Worm (Caenorhabditis elegans) whole organism, L4/young adult: ENCODE measurements around the gene dpy-30.

ENCODE experiments used
- W03F9.2 ChIP-seq: fragments of 150-350 bp; optimal IDR thresholded peaks from 2 replicates; lab custom pipeline; 2014; ENCODE audit warnings: missing biosample characterization, missing genetic modification characterization
- dao-5 ChIP-seq: sonication (generic microtip); optimal IDR thresholded peaks from 2 replicates; lab custom pipeline; 2016; ENCODE audit warnings: missing genotype, missing genetic modification characterization, moderate library complexity, missing compliant biosample characterization
- him-1 ChIP-seq: sonication (generic microtip); optimal IDR thresholded peaks from 2 replicates; lab custom pipeline; 2016; ENCODE audit warnings: missing genotype, missing genetic modification reagents, missing genetic modification characterization, missing compliant biosample characterization

Gene dpy-30

DNA sequence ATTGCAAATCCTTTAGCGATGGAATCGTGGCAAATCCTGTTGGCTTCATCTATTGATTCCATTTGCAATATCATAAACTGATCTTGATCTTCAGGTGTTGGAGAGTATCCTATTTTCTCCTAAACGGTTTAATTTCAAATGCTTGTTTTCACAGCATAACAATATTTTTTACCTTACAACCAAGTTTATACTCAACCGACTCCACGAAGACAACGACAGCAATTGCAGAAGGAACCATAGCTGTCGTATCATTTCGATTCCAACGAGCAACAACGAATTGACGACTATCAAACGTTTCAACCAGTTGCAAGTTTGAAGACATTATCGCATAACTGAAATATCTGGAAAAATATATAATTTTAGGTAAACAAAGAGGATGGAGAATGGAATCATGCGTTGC lies 7.5 kb upstream of the dpy-30 start, which contains the start of gene usip-1:
Gene usip-1 (minus strand): TSS at position 341 of the 400 bp plus-strand sequence.
- TF ChIP-seq him-1 (tag; lab: Kevin White, UChicago) (no peak), W03F9.2 (tag; lab: Kevin White, UChicago) (no peak), dao-5 (tag; lab: Kevin White, UChicago) (no peak)

DNA sequence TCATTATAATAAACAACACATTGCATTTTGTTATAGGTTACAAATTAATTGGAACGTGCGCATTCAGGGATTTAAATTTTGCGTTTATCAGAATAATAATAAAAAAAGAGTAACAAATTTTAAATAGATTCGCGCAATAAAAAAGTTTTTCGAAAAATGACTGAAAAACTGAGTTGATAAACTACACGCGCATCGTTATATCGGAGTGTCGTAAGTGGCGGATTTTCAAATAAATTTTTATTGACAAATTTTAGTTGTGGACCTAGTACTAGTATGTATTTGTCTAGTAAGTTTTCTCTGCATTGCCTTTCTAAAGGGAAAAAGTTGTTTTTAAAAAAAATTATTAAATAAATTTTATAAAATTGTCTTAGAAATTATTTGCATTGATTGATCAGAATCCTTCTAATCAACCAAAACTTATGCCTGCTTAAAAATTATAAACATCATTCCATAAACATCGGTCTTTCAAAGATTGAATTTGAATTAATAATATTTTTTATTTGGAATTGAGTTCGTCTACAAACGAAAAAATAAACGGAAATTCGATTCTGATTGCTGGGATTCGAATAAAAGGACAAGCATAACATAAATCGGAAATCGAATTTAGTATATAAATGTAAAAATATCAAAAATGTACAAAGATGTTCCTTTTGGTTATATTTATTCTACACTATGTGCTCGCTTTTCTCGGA lies 6.9 kb upstream of the dpy-30 start, which contains the start of gene srd-4:
Gene srd-4 (plus strand): TSS at position 642 of the 692 bp plus-strand sequence.
- TF ChIP-seq dao-5 (tag; lab: Kevin White, UChicago) (no peak), W03F9.2 (tag; lab: Kevin White, UChicago) (no peak), him-1 (tag; lab: Kevin White, UChicago) (no peak)

DNA sequence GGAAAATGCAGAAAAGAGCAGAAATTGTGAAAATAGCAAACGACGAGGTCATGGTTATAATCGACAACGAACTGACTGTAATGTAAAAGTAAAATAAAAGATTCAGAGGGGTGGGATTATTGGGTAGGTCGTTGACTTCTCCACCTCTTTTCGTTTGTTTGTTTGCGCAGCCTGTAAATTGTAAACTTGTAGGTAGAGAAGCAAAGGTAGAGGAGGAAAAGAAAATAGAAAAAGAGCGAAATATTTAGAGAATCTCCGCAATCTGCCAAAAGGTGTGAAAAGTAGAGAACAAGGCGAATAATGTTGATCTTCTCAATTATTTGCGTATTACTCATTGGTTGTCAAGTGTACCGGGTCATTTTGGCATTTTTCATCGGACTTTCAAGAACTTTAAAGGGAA lies 4.0 kb upstream of the dpy-30 start, which contains the start of gene ZK863.8:
Gene ZK863.8 (minus strand): TSS at position 173 of the 400 bp plus-strand sequence.
- TF ChIP-seq dao-5 (tag; lab: Kevin White, UChicago) (no peak), him-1 (tag; lab: Kevin White, UChicago) (no peak), W03F9.2 (tag; lab: Kevin White, UChicago) (no peak)

DNA sequence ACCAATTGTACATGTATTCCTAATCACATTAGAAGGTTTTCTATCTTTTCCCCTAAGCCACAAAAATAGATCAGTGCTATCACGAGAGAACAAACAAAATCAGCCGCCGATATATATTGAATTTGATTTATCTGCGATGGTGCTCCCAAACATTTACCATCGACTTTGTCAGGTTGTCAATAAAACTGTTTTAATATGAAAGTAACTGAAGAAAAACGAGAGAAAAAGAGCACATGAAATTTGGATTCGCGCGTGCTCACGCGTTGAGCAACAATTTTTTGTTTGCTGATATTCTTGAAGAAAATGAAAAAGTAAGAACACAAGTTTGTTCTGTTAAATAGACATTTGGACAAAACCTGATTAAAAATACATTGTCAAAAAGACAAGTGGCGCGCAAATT lies 2.5 kb upstream of the dpy-30 start:
- TF ChIP-seq him-1 (tag; lab: Kevin White, UChicago) (no peak), dao-5 (tag; lab: Kevin White, UChicago) (no peak), W03F9.2 (tag; lab: Kevin White, UChicago) (no peak)

DNA sequence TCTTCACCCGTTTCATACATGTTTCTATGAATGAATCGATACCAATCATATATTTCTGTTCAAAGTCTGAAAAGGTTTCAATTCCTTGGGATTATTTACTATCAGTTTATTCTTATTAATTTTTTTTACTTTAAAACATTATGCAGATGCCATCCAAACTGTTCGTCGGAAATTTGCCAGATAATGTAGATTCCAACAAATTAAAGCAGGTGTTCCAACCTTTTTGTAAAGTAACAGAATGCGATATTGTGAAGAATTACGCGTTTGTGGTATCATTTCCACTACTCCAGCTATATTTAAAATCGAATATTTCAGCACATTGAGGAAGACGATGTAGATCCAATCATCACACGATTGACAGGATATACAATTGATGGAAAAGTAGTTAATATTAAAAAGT lies 810 bp downstream of the dpy-30 start, which contains the start of gene rnp-1:
Gene rnp-1 (plus strand): TSS at position 145 of the 400 bp plus-strand sequence.
- TF ChIP-seq W03F9.2 (tag; lab: Kevin White, UChicago), result no peak
- TF ChIP-seq dao-5 (tag; lab: Kevin White, UChicago), result no peak
- TF ChIP-seq him-1 (tag; lab: Kevin White, UChicago), result no peak

DNA sequence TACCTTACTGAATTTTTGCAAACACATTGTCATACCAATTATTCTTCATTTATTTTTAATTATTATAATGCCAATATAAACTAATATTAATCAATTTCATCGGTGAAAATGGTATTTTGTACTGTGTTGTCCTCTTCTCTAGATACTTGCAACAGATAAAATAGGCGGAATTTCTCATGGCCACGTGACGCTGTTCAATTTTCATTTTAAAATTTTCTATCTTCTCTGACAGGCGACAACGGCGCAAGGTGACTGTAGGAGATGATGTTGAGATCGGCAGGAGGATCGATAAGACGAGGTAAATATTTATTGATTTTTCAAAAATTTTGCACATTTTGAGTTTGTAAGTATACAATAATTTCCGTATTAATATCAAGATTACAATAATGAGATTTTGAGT lies 3.0 kb downstream of the dpy-30 start, which contains the start of gene ogdh-2:
Gene ogdh-2 (plus strand): TSS at position 233 of the 400 bp plus-strand sequence.
- TF ChIP-seq W03F9.2 (tag; lab: Kevin White, UChicago) (no peak), dao-5 (tag; lab: Kevin White, UChicago) (no peak), him-1 (tag; lab: Kevin White, UChicago) (no peak)

DNA sequence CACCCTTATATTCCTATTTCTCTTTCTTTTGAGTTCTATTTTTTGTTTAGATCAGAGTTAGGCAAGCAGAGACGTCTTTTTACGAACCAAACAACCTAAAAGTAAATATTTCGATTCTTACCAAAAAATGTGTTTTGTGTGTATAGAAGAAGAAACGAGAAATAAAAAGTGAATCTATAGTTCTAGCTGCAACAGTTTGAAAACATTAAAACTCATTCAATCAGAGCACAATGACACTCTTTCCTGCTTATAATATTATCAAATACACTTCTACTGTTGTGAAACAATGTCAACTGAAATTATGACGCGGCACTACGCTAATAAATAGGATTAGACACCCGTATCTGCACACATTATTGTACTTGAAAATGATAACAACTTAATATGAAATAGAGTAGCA lies 4.5 kb downstream of the dpy-30 start, which contains the start of gene ZK836.3:
Gene ZK836.3 (minus strand): TSS at position 101 of the 400 bp plus-strand sequence.
- no peak for TF ChIP-seq dao-5 (tag; lab: Kevin White, UChicago)
- TF ChIP-seq him-1 (tag; lab: Kevin White, UChicago), result no peak
- no peak for TF ChIP-seq W03F9.2 (tag; lab: Kevin White, UChicago)

DNA sequence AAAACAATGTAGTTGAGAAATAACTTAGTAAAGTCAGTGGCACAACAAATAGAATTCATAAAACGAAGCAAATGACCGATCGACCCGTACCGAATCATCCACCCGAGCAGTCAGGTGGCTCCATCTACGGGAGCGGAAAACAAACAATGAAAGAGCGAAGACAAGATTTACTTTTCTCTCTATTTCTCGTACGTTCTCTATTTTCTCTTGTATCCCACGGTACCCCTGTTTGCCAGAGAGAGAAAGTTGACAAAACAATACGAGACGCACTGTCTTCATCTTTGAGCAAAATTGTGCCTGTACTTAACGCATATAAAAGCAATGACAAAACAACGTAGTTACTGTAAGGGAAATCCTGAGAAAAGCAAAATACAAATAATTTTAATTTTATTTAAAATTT lies 5.3 kb downstream of the dpy-30 start:
- TF ChIP-seq W03F9.2 (tag; lab: Kevin White, UChicago) (no peak), him-1 (tag; lab: Kevin White, UChicago) (no peak), dao-5 (tag; lab: Kevin White, UChicago) (no peak)

DNA sequence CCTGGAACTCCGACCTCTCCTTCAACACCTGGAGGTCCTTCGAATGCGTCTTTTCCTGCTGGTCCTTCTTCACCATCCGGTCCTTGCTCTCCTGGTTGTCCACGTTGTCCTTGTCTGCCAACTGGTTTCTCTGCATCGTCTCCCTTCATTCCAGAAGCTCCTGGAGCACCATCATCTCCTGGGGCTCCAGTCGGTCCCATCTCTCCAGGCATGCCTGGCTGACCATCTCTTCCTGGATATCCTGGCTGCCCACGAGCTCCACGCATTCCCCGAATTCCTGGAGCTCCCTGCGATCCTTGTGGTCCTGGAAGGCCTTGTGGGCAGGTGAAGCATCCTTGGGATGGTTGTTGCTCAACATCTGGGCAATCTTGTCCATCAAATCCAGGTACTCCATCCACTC lies 6.4 kb downstream of the dpy-30 start:
- TF ChIP-seq him-1 (tag; lab: Kevin White, UChicago), result no peak
- no peak for TF ChIP-seq dao-5 (tag; lab: Kevin White, UChicago)
- no peak for TF ChIP-seq W03F9.2 (tag; lab: Kevin White, UChicago)

DNA sequence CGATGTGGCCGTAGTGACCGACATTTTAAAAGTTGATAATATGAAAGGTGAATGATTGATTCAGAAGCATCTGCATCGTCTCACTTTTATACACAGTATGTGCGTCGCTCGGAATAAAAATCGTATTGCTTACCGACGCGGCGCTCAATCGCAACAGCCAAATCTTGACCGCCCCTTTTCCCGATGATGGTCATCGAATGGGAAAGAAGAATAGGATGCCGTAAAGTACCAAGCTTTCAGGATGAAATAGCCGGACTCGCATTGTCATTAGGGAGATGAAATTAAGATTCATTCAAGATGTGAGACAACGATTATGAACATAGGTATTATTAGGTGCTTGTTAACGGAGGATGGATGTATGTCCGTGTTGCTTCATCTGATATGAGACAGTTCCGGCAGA lies 7.2 kb downstream of the dpy-30 start, which contains the start of gene lon-3:
Gene lon-3 (minus strand): TSS at position 101 of the 400 bp plus-strand sequence.
- no peak for TF ChIP-seq dao-5 (tag; lab: Kevin White, UChicago)
- no peak for TF ChIP-seq him-1 (tag; lab: Kevin White, UChicago)
- TF ChIP-seq W03F9.2 (tag; lab: Kevin White, UChicago), result no peak

DNA sequence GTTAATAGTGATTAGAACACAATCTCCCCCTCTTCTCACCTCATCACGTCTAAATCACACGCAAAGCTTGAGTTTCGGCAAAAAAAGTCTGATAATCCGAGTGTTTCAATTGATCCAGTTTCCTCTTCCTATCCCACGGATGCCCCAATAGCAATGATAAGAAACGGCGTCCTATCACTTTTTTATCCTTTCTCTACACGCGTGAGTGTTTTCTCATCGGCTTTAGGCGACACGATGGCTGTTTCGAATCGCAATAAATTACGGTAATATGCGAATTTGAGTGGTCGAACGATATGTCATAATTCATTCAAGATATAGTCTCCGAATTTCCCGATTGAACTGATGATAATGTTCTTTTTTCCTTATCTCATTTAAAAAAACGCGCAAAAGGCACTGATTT lies 8.2 kb downstream of the dpy-30 start:
- no peak for TF ChIP-seq him-1 (tag; lab: Kevin White, UChicago)
- TF ChIP-seq dao-5 (tag; lab: Kevin White, UChicago), result no peak
- TF ChIP-seq W03F9.2 (tag; lab: Kevin White, UChicago), result no peak

DNA sequence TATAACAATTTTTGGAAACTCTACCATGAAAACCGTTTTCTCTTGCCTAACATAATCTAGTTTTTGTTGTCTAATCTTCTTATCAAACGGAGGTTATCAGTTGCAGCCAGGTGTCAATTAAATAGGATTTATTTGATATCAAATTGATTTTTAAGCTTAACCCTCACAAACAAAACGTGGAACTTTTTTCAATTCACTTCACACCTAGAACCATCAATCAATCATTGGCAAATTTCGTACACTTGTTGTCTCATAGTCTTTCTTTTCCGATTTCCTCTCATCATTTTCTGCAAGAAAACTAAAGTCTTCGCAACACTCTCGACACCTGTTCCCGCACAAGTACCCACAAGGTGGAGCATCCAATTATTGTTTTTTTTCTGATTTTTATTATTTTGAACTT lies 17.4 kb downstream of the dpy-30 start:
- TF ChIP-seq him-1 (tag; lab: Kevin White, UChicago), result no peak
- no peak for TF ChIP-seq dao-5 (tag; lab: Kevin White, UChicago)
- no peak for TF ChIP-seq W03F9.2 (tag; lab: Kevin White, UChicago)

DNA sequence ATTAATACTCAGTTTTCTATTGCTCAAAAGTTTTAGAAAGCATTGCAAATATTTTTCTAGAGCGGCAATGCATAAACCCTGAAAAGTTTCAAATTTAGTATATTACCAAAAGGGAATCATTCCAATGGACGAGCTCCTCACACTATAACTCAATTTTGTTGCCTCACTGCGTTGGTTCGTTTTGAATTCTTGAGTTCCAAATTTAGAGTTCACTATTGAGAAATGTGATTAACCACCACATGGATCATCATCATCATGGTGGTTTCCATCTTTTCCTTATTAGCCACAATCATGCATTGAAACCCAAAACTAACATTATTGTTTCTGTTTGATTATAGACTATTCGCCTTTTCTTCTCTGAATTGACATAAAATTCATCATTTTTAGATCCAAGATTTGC lies 18.6 kb downstream of the dpy-30 start:
- TF ChIP-seq W03F9.2 (tag; lab: Kevin White, UChicago), result no peak
- no peak for TF ChIP-seq dao-5 (tag; lab: Kevin White, UChicago)
- no peak for TF ChIP-seq him-1 (tag; lab: Kevin White, UChicago)
